Worm (Caenorhabditis elegans): ENCODE results near the gene T25D10.1.

Gene T25D10.1

ce11 chrII:6370110-6370509, 33.1 kb upstream of the T25D10.1 start (continued):
- TF ChIP-seq lin-14 (GFP tag; optimal IDR thresholded peaks at IDR 0.05), result peak; percentile 96
- TF ChIP-seq grh-1 (GFP tag; IDR thresholded peaks at IDR 0.05), result peak; percentile 45; the same call in 1 of the 2 replicates
- no peak for TF ChIP-seq vab-15 (tag; optimal IDR thresholded peaks at IDR 0.05)
- TF ChIP-seq pag-3 (tag; optimal IDR thresholded peaks at IDR 0.05; ENCODE audit: borderline replicate concordance, insufficient read depth), result no peak
- no peak for TF ChIP-seq pqm-1 (tag; optimal IDR thresholded peaks at IDR 0.05)
- peak; percentile 62 for TF ChIP-seq egl-13 (tag; optimal IDR thresholded peaks at IDR 0.05)
- TF ChIP-seq sox-4 (tag; optimal IDR thresholded peaks at IDR 0.05), result no peak
- peak; percentile 45 to 97 for TF ChIP-seq mdl-1 (tag; optimal IDR thresholded peaks at IDR 0.05)
- peak; percentile 81 for TF ChIP-seq C16A3.4 (tag; optimal IDR thresholded peaks at IDR 0.05)
- no peak for TF ChIP-seq hlh-4 (tag; optimal IDR thresholded peaks at IDR 0.05)
- peak; percentile 47 for TF ChIP-seq lir-3 (tag; optimal IDR thresholded peaks at IDR 0.05; ENCODE audit: poor library complexity)
- no peak for TF ChIP-seq nhr-76 (tag; optimal IDR thresholded peaks at IDR 0.05)
- no peak for TF ChIP-seq ceh-63 (GFP tag; optimal IDR thresholded peaks at IDR 0.05)
- TF ChIP-seq efl-1 (optimal IDR thresholded peaks at IDR 0.05), result peak; percentile 84 to 90
- peak; percentile 71 to 97 for TF ChIP-seq efl-1 (GFP tag; optimal IDR thresholded peaks at IDR 0.05 in 1 of 2)
- peak; percentile 86 for TF ChIP-seq lin-15B (tag; optimal IDR thresholded peaks at IDR 0.05)
- TF ChIP-seq nhr-237 (tag; optimal IDR thresholded peaks at IDR 0.05), result peak; percentile 20
- no peak for TF ChIP-seq C34B4.2 (tag; optimal IDR thresholded peaks at IDR 0.05)
- TF ChIP-seq pax-3 (tag; optimal IDR thresholded peaks at IDR 0.05), result no peak
- peak in 1 of 2 experiments; percentile 5 for TF ChIP-seq ztf-11 (tag; optimal IDR thresholded peaks at IDR 0.05)
- peak; percentile 12 for TF ChIP-seq aly-2 (tag; optimal IDR thresholded peaks at IDR 0.05)
- peak; percentile 73 for TF ChIP-seq nhr-77 (tag; optimal IDR thresholded peaks at IDR 0.05)
- 0 out of 2 replicates have a peak, but pooled peaks have one; percentile 16 for TF ChIP-seq ceh-88 (GFP tag; IDR thresholded peaks at IDR 0.05)
- TF ChIP-seq fos-1 (tag; optimal IDR thresholded peaks at IDR 0.05), result no peak
- TF ChIP-seq nhr-11 (tag; optimal IDR thresholded peaks at IDR 0.05), result no peak
- TF ChIP-seq rnt-1 (tag; optimal IDR thresholded peaks at IDR 0.05), result peak; percentile 89
- peak; percentile 84 for TF ChIP-seq unc-130 (tag; optimal IDR thresholded peaks at IDR 0.05)
- peak; percentile 83 for TF ChIP-seq xbp-1 (tag; optimal IDR thresholded peaks at IDR 0.05)
- TF ChIP-seq Y116A8C.19 (tag; optimal IDR thresholded peaks at IDR 0.05; ENCODE audit: borderline replicate concordance), result no peak
- TF ChIP-seq dsc-1 (tag; optimal IDR thresholded peaks at IDR 0.05), result peak; percentile 76
- TF ChIP-seq sptf-1 (tag; optimal IDR thresholded peaks at IDR 0.05), result no peak
- TF ChIP-seq skn-1 (tag; optimal IDR thresholded peaks at IDR 0.05), result peak; percentile 85
- TF ChIP-seq snpc-4 (tag; optimal IDR thresholded peaks at IDR 0.05), result peak; percentile 50
- peak; percentile 92 for TF ChIP-seq nhr-85 (tag)
- no peak for TF ChIP-seq unc-62 (GFP tag; optimal IDR thresholded peaks at IDR 0.05)
- peak in 2 of 6 experiments; percentile 57 to 81 for TF ChIP-seq elt-3 (tag; optimal IDR thresholded peaks at IDR 0.05)
- no peak for TF ChIP-seq mef-2 (tag; optimal IDR thresholded peaks at IDR 0.05)
- TF ChIP-seq irx-1 (tag; optimal IDR thresholded peaks at IDR 0.05), result peak; percentile 65
- no peak for TF ChIP-seq lin-39 (tag; optimal IDR thresholded peaks at IDR 0.05)
- TF ChIP-seq ets-5 (GFP tag; IDR thresholded peaks at IDR 0.05), result no peak
- peak; percentile 48 for TF ChIP-seq mep-1 (tag; optimal IDR thresholded peaks at IDR 0.05)
- no peak for TF ChIP-seq alr-1 (tag; optimal IDR thresholded peaks at IDR 0.05; ENCODE audit: borderline replicate concordance)
- TF ChIP-seq hlh-17 (GFP tag; optimal IDR thresholded peaks at IDR 0.05; ENCODE audit: borderline replicate concordance), result no peak
- peak; percentile 29 for TF ChIP-seq ceh-8 (GFP tag; optimal IDR thresholded peaks at IDR 0.05)
- TF ChIP-seq C04F5.9 (tag; optimal IDR thresholded peaks at IDR 0.05), result no peak
- TF ChIP-seq isw-1 (GFP tag; IDR thresholded peaks at IDR 0.05), result peak; percentile 85
- TF ChIP-seq mab-9 (GFP tag; IDR thresholded peaks at IDR 0.05), result 0 out of 2 replicates have a peak, but pooled peaks have one; percentile 34
- TF ChIP-seq lsy-2 (tag; optimal IDR thresholded peaks at IDR 0.05), result peak; percentile 87 to 89

Data from whole organism, L1 larva.